Fruit fly (Drosophila melanogaster): ENCODE data around the gene Vps2.

- no peak for TF ChIP-seq usp (GFP tag; optimal IDR thresholded peaks at IDR 0.05)
- TF ChIP-seq Hr78 (GFP tag; optimal IDR thresholded peaks at IDR 0.05): no peak
- TF ChIP-seq h (GFP tag; optimal IDR thresholded peaks at IDR 0.05): peak; percentile 6
- TF ChIP-seq sv (GFP tag; optimal IDR thresholded peaks at IDR 0.05): no peak
- peak in 1 of 2 experiments; percentile 44 for TF ChIP-seq foxo (GFP tag; optimal IDR thresholded peaks at IDR 0.05)
Measured at dm6 chr3R:26012801-26013663, 39.6 kb upstream of the Vps2 start.
